Fruit fly (Drosophila melanogaster): ENCODE data around the gene PIG-F.

The PIG-F gene

DNA sequence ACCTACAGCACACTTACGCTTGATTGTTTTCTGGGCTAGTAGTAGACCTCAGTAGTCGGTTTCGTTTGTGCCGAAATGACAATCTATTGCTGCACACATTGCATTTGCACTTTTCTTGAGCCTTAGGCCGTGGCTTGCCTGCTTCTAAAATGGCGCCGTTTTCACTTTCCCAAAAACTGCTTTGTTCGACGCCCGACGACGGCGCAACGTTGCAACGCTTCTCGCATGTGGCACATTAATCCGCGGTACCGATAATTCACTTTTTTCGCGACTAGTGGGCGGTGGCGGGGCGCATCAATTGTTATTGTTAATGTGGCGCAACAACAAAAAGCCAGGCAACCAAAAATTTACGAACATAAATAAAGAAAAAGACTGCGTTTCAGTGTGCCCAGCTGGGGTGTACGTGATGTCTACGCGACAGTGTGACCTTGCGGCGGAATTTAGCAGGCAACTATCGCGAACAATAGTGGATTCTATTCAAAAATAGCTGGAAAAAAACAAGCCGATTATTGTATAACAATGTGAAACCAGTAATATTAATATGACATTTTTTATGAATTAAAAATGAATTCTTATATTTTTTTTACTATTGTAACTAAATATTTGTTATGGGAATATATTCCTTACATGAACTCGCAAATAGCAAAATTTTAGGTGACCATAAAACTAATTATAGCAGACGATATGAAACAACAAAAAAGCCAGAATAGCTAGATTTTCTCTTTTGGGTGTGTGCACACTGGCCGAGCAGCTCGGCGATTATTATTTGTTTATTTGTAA is 13.7 kb upstream of the PIG-F start, which contains the start of the genes ash1 and Taf6:
ash1 (minus strand) TSS at position 387 of the 780 bp plus-strand sequence.
Taf6 (plus strand) TSS at position 720 of the 780 bp plus-strand sequence.
- TF ChIP-seq CoRest (tag; optimal IDR thresholded peaks at IDR 0.05) (peak; percentile 48), CG8924 (tag; optimal IDR thresholded peaks at IDR 0.05) (peak; percentile 57), hth (optimal IDR thresholded peaks at IDR 0.05) (no peak), Bteb2 (GFP tag; optimal IDR thresholded peaks at IDR 0.05) (no peak), chn (GFP tag; optimal IDR thresholded peaks at IDR 0.05) (no peak), CG13424 (tag; optimal IDR thresholded peaks at IDR 0.05) (peak; percentile 16), CG12659 (GFP tag; optimal IDR thresholded peaks at IDR 0.05) (peak; percentile 79), crp (GFP tag; optimal IDR thresholded peaks at IDR 0.05) (peak in 1 of 2 experiments; percentile 29), CG10147 (GFP tag; optimal IDR thresholded peaks at IDR 0.05) (peak; percentile 76), CG14965 (GFP tag; optimal IDR thresholded peaks at IDR 0.05; ENCODE audit: borderline replicate concordance) (no peak), CG10267 (tag; optimal IDR thresholded peaks at IDR 0.05) (peak; percentile 57), CG4854 (GFP tag; optimal IDR thresholded peaks at IDR 0.05) (no peak), CG8290 (GFP tag; optimal IDR thresholded peaks at IDR 0.05) (no peak), CG8290 (tag; optimal IDR thresholded peaks at IDR 0.05) (no peak), CG30403 (GFP tag; optimal IDR thresholded peaks at IDR 0.05) (peak; percentile 30), CG34376 (GFP tag; optimal IDR thresholded peaks at IDR 0.05) (no peak), CG15479 (GFP tag; optimal IDR thresholded peaks at IDR 0.05) (peak; percentile 37), MESR4 (GFP tag; optimal IDR thresholded peaks at IDR 0.05) (peak; percentile 69), CrebB (tag; optimal IDR thresholded peaks at IDR 0.05) (no peak), abd-A (tag; optimal IDR thresholded peaks at IDR 0.05) (no peak), dpn (GFP tag; optimal IDR thresholded peaks at IDR 0.05) (peak in 1 of 2 experiments; percentile 26), Fer1 (GFP tag; optimal IDR thresholded peaks at IDR 0.05) (no peak), CG9727 (GFP tag; optimal IDR thresholded peaks at IDR 0.05) (peak; percentile 5), HLH4C (GFP tag; IDR thresholded peaks at IDR 0.05; ENCODE audit: partially characterized antibody) (peak; percentile 56), Oli (tag; optimal IDR thresholded peaks at IDR 0.05) (no peak), CG2889 (GFP tag; IDR thresholded peaks at IDR 0.05) (no peak), hb (GFP tag; IDR thresholded peaks at IDR 0.05; ENCODE audit: partially characterized antibody) (peak; percentile 72), dmrt99B (tag; optimal IDR thresholded peaks at IDR 0.05) (no peak), CG3847 (GFP tag; IDR thresholded peaks at IDR 0.05) (peak; percentile 29; the same call in 1 of the 2 replicates), CG7271 (tag; optimal IDR thresholded peaks at IDR 0.05) (no peak), YL-1 (GFP tag; optimal IDR thresholded peaks at IDR 0.05) (peak; percentile 84), Optix (GFP tag; IDR thresholded peaks at IDR 0.05) (no peak), CG5245 (GFP tag; optimal IDR thresholded peaks at IDR 0.05) (no peak), Abd-B (GFP tag; optimal IDR thresholded peaks at IDR 0.05) (peak; percentile 84), bbx (GFP tag; IDR thresholded peaks at IDR 0.05; ENCODE audit: partially characterized antibody) (0 out of 2 replicates have a peak, but pooled peaks have one; percentile 20), H15 (GFP tag; IDR thresholded peaks at IDR 0.05) (no peak), CG7357 (GFP tag; IDR thresholded peaks at IDR 0.05) (no peak), GATAe (GFP tag; conservative IDR thresholded peaks at IDR 0.05) (no peak), CG9797 (GFP tag; optimal IDR thresholded peaks at IDR 0.05) (peak; percentile 91), trem (tag; optimal IDR thresholded peaks at IDR 0.05) (peak; percentile 78), Dll (GFP tag; IDR thresholded peaks at IDR 0.05; ENCODE audit: partially characterized antibody) (peak; percentile 76), CG5953 (GFP tag; IDR thresholded peaks at IDR 0.05) (no peak), Blimp-1 (GFP tag; optimal IDR thresholded peaks at IDR 0.05) (peak; percentile 81), Ets65A (GFP tag) (peak; percentile 59), nmo (GFP tag; optimal IDR thresholded peaks at IDR 0.05) (peak; percentile 85), inv (GFP tag; IDR thresholded peaks at IDR 0.05; ENCODE audit: partially characterized antibody) (peak; percentile 58; the same call in 1 of the 2 replicates), ci (GFP tag; IDR thresholded peaks at IDR 0.05) (no peak), nerfin-1 (tag; optimal IDR thresholded peaks at IDR 0.05) (peak; percentile 90)

Data from whole organism, embryonic.